Worm (Caenorhabditis elegans): Measurements from ENCODE around the gene rnf-121.

The rnf-121 gene

ce11 chrIII:4205751-4206327 lies 35.1 kb upstream of the rnf-121 start, which contains the start of gene R74.8:
R74.8 (plus strand) TSS chrIII:4206277.
- TF ChIP-seq efl-1 (GFP tag; optimal IDR thresholded peaks at IDR 0.05): peak; percentile 72
- peak; percentile 67 for TF ChIP-seq lin-54 (GFP tag; optimal IDR thresholded peaks at IDR 0.05)
- peak; percentile 61 for TF ChIP-seq F49E8.2 (tag; optimal IDR thresholded peaks at IDR 0.05; ENCODE audit: insufficient read depth)
- peak; percentile 70 for TF ChIP-seq xnd-1 (tag; optimal IDR thresholded peaks at IDR 0.05)
- TF ChIP-seq athp-1 (tag; optimal IDR thresholded peaks at IDR 0.05): no peak
- no peak for TF ChIP-seq tbx-9 (tag; optimal IDR thresholded peaks at IDR 0.05; ENCODE audit: borderline replicate concordance)
- TF ChIP-seq dpl-1 (GFP tag; optimal IDR thresholded peaks at IDR 0.05): peak; percentile 62
- 0 out of 2 replicates have a peak, but pooled peaks have one; percentile 19 for TF ChIP-seq B0019.2 (GFP tag; conservative IDR thresholded peaks at IDR 0.05)
- TF ChIP-seq snpc-1.3 (tag; optimal IDR thresholded peaks at IDR 0.05; ENCODE audit: insufficient read depth): peak; percentile 38
- no peak for TF ChIP-seq ceh-27 (GFP tag; optimal IDR thresholded peaks at IDR 0.05)
- peak; percentile 71 for TF ChIP-seq snpc-3.4 (tag; optimal IDR thresholded peaks at IDR 0.05)
- TF ChIP-seq ztf-18 (tag; optimal IDR thresholded peaks at IDR 0.05): no peak
- TF ChIP-seq bed-2 (GFP tag; IDR thresholded peaks at IDR 0.05): no peak
- TF ChIP-seq madf-6 (GFP tag; IDR thresholded peaks at IDR 0.05): peak; percentile 88
- TF ChIP-seq lin-35 (GFP tag; optimal IDR thresholded peaks at IDR 0.05): peak in 1 of 3 experiments; percentile 29
- peak; percentile 73 for TF ChIP-seq hsf-1 (GFP tag; IDR thresholded peaks at IDR 0.05)
- no peak for TF ChIP-seq dpff-1 (tag; optimal IDR thresholded peaks at IDR 0.05)
- TF ChIP-seq madf-8 (GFP tag; conservative IDR thresholded peaks at IDR 0.05): peak; percentile 62
- peak; percentile 16 for TF ChIP-seq tbp1 (GFP tag; optimal IDR thresholded peaks at IDR 0.05)
- TF ChIP-seq nhr-90 (tag; optimal IDR thresholded peaks at IDR 0.05): no peak
- peak; percentile 9; the same call in 1 of the 2 replicates for TF ChIP-seq dox-1 (GFP tag; IDR thresholded peaks at IDR 0.05)
- TF ChIP-seq T26A5.8 (tag; optimal IDR thresholded peaks at IDR 0.05): no peak
- peak; percentile 61 for TF ChIP-seq ceh-91 (GFP tag; IDR thresholded peaks at IDR 0.05)
- no peak for TF ChIP-seq mel-28 (tag; optimal IDR thresholded peaks at IDR 0.05; ENCODE audit: borderline replicate concordance)
- peak; percentile 2 for TF ChIP-seq F23B12.7 (tag; optimal IDR thresholded peaks at IDR 0.05; ENCODE audit: insufficient read depth)
- TF ChIP-seq C06A6.2 (GFP tag; conservative IDR thresholded peaks at IDR 0.05): no peak
- TF ChIP-seq D2030.7 (GFP tag; IDR thresholded peaks at IDR 0.05): peak; percentile 64; the same call in 1 of the 2 replicates
- TF ChIP-seq nhr-179 (tag; optimal IDR thresholded peaks at IDR 0.05): no peak
- TF ChIP-seq hmg-1.2 (GFP tag; IDR thresholded peaks at IDR 0.05): no peak
- TF ChIP-seq ets-4 (GFP tag; optimal IDR thresholded peaks at IDR 0.05): no peak
- TF ChIP-seq attf-3 (GFP tag; conservative IDR thresholded peaks at IDR 0.05): 0 out of 2 replicates have a peak, but pooled peaks have one; percentile 27
- no peak for TF ChIP-seq K12H6.12 (tag; optimal IDR thresholded peaks at IDR 0.05)
- TF ChIP-seq madf-3 (GFP tag; IDR thresholded peaks at IDR 0.05): peak; percentile 82
- TF ChIP-seq ztf-3 (GFP tag; optimal IDR thresholded peaks at IDR 0.05): no peak
- peak; percentile 96 for TF ChIP-seq lsl-1 (GFP tag; optimal IDR thresholded peaks at IDR 0.05)
- TF ChIP-seq unc-130 (GFP tag; optimal IDR thresholded peaks at IDR 0.05): peak; percentile 64
- TF ChIP-seq sea-2 (GFP tag; IDR thresholded peaks at IDR 0.05): no peak
- TF ChIP-seq egl-44 (GFP tag; IDR thresholded peaks at IDR 0.05): no peak
- TF ChIP-seq F33H1.4 (GFP tag; IDR thresholded peaks at IDR 0.05): peak; percentile 72

Measured in whole organism, young adult.